Fruit fly (Drosophila melanogaster) whole organism, embryonic: ENCODE measurements around the gene CG7579.
A peak's percentile ranks its signal among the peaks of the same experiment; 100 is the strongest.

ENCODE experiments used
- Aef1 ChIP-seq: fragments of 200-800 bp; sonication (Bioruptor generic); IDR thresholded peaks from 3 replicates; pipeline ENCODE4 v1.3.6; 2022; ENCODE audit warnings: missing biosample characterization, missing genetic modification characterization
- Asciz ChIP-seq: fragments of 200-800 bp; sonication (Bioruptor generic); optimal IDR thresholded peaks from 2 replicates; lab custom pipeline; 2017; ENCODE audit warnings: missing biosample characterization, mild to moderate bottlenecking, missing genetic modification characterization, missing genetic modification reagents
- Atf6 ChIP-seq: fragments of 200-800 bp; sonication (Bioruptor generic); IDR thresholded peaks from 2 replicates; pipeline ENCODE4 v1.3.6; 2022; ENCODE audit warnings: missing biosample characterization, missing genetic modification characterization
- CG10565 ChIP-seq: fragments of 200-800 bp; sonication (Bioruptor generic); optimal IDR thresholded peaks from 3 replicates; lab custom pipeline; 2016; ENCODE audit warnings: missing biosample characterization, mild to moderate bottlenecking, missing genetic modification characterization
- CG11560 ChIP-seq: fragments of 200-800 bp; sonication (Bioruptor generic); IDR thresholded peaks from 3 replicates; pipeline ENCODE4 v1.3.6; 2022; ENCODE audit warnings: missing biosample characterization, missing genetic modification characterization
- CG12104 ChIP-seq: fragments of 200-800 bp; sonication (Bioruptor generic); optimal IDR thresholded peaks from 3 replicates; lab custom pipeline; 2016; ENCODE audit warnings: missing biosample characterization, missing genetic modification characterization
- CG12236 ChIP-seq: fragments of 200-800 bp; sonication (Bioruptor generic); optimal IDR thresholded peaks from 2 replicates; lab custom pipeline; 2016; ENCODE audit warnings: missing biosample characterization, missing genetic modification characterization
- CG12744 ChIP-seq: fragments of 200-800 bp; sonication (Bioruptor generic); optimal IDR thresholded peaks from 2 replicates; lab custom pipeline; 2016; ENCODE audit warnings: missing biosample characterization, missing genetic modification characterization
- CG14667 ChIP-seq: fragments of 200-800 bp; sonication (Bioruptor generic); IDR thresholded peaks from 2 replicates; pipeline ENCODE4 v1.3.6; 2022; ENCODE audit warnings: missing biosample characterization, missing genetic modification characterization
- CG16863 ChIP-seq: fragments of 200-800 bp; sonication (Bioruptor generic); optimal IDR thresholded peaks from 3 replicates; lab custom pipeline; 2016; ENCODE audit warnings: missing biosample characterization, missing genetic modification characterization
- CG17612 ChIP-seq: fragments of 200-800 bp; sonication (Bioruptor generic); IDR thresholded peaks from 2 replicates; pipeline ENCODE4 v1.3.6; 2022; ENCODE audit warnings: missing biosample characterization, missing genetic modification characterization
- CG2678 ChIP-seq: fragments of 200-800 bp; sonication (Bioruptor generic); optimal IDR thresholded peaks from 3 replicates; lab custom pipeline; 2019; ENCODE audit warnings: missing biosample characterization, mild to moderate bottlenecking, missing genetic modification characterization, moderate library complexity
- CG2712 ChIP-seq: fragments of 200-800 bp; optimal IDR thresholded peaks from 3 replicates; lab custom pipeline; 2019; ENCODE audit warnings: missing biosample characterization, mild to moderate bottlenecking, missing genetic modification characterization, moderate library complexity
- CG32772 ChIP-seq: fragments of 200-800 bp; sonication (Bioruptor generic); IDR thresholded peaks from 2 replicates; pipeline ENCODE4 v1.3.6; 2022; ENCODE audit warnings: missing biosample characterization, missing genetic modification characterization
- CG3407 ChIP-seq: fragments of 200-800 bp; sonication (Bioruptor generic); optimal IDR thresholded peaks from 2 replicates; lab custom pipeline; 2018; ENCODE audit warnings: missing biosample characterization, mild to moderate bottlenecking, missing genetic modification characterization
- CG4282 ChIP-seq: fragments of 200-800 bp; sonication (Bioruptor generic); optimal IDR thresholded peaks from 2 replicates; lab custom pipeline; 2016; ENCODE audit warnings: missing biosample characterization, missing genetic modification characterization
- CG5953 ChIP-seq: fragments of 200-800 bp; sonication (Bioruptor generic); IDR thresholded peaks from 2 replicates; pipeline ENCODE4 v1.3.6; 2022; ENCODE audit warnings: missing biosample characterization, missing genetic modification characterization
- CG6175 ChIP-seq: fragments of 200-800 bp; sonication (Bioruptor generic); IDR thresholded peaks from 3 replicates; pipeline ENCODE4 v1.3.6; 2022; ENCODE audit warnings: missing biosample characterization, missing genetic modification characterization
- CG6683 ChIP-seq: fragments of 200-800 bp; sonication (Bioruptor generic); optimal IDR thresholded peaks from 2 replicates; lab custom pipeline; 2017; ENCODE audit warnings: missing biosample characterization, mild to moderate bottlenecking, missing genetic modification characterization, missing genetic modification reagents
- CG6854 ChIP-seq: fragments of 200-800 bp; sonication (Bioruptor generic); optimal IDR thresholded peaks from 3 replicates; lab custom pipeline; 2017; ENCODE audit warnings: missing biosample characterization, mild to moderate bottlenecking, missing genetic modification characterization
- CG7271 ChIP-seq: fragments of 200-800 bp; sonication (Bioruptor generic); optimal IDR thresholded peaks from 2 replicates; lab custom pipeline; 2018; ENCODE audit warnings: missing biosample characterization, mild to moderate bottlenecking, missing genetic modification characterization, moderate library complexity
- CHES-1-like ChIP-seq: fragments of 200-800 bp; sonication (Bioruptor generic); optimal IDR thresholded peaks from 2 replicates; lab custom pipeline; 2016; ENCODE audit warnings: missing biosample characterization, missing genetic modification characterization
- CTCF ChIP-seq: fragments of 200-800 bp; sonication (Bioruptor generic); optimal IDR thresholded peaks from 2 replicates; lab custom pipeline; 2017; ENCODE audit warnings: missing biosample characterization, mild to moderate bottlenecking, missing genetic modification characterization, moderate library complexity
- Hr39 ChIP-seq: fragments of >200 bp; optimal IDR thresholded peaks from 2 replicates; lab custom pipeline; 2017
- Lpt ChIP-seq: fragments of >200 bp; optimal IDR thresholded peaks from 2 replicates; lab custom pipeline; 2018; ENCODE audit warnings: missing biosample characterization, missing genetic modification characterization
- MBD-R2 ChIP-seq: fragments of 200-800 bp; sonication (Bioruptor generic); IDR thresholded peaks from 2 replicates; pipeline ENCODE4 v1.3.6; 2022; ENCODE audit warnings: missing biosample characterization, missing genetic modification characterization
- Mrtf ChIP-seq: fragments of 200-800 bp; sonication (Bioruptor generic); IDR thresholded peaks from 3 replicates; pipeline ENCODE4 v1.3.6; 2022; ENCODE audit warnings: missing biosample characterization, missing genetic modification characterization
- Opbp ChIP-seq: fragments of 200-800 bp; sonication (Bioruptor generic); IDR thresholded peaks from 3 replicates; pipeline ENCODE4 v1.3.6; 2022; ENCODE audit warnings: missing biosample characterization, missing genetic modification characterization; ENCODE audit not compliant: partially characterized antibody
- Scr ChIP-seq: fragments of 200-800 bp; sonication (Bioruptor generic); IDR thresholded peaks from 2 replicates; pipeline ENCODE4 v1.3.6; 2022; ENCODE audit warnings: missing biosample characterization, missing genetic modification characterization; ENCODE audit not compliant: partially characterized antibody
- Sox102F ChIP-seq: fragments of 200-800 bp; sonication (Bioruptor generic); optimal IDR thresholded peaks from 2 replicates; lab custom pipeline; 2018; ENCODE audit warnings: missing biosample characterization, mild to moderate bottlenecking, missing genetic modification characterization, moderate library complexity
- az2 ChIP-seq: fragments of 200-800 bp; sonication (Bioruptor generic); optimal IDR thresholded peaks from 3 replicates; lab custom pipeline; 2016; ENCODE audit warnings: missing biosample characterization, missing genetic modification characterization
- bbx ChIP-seq: fragments of 200-800 bp; sonication (Bioruptor generic); IDR thresholded peaks from 2 replicates; pipeline ENCODE4 v1.3.6; 2022; ENCODE audit warnings: missing biosample characterization, missing genetic modification characterization; ENCODE audit not compliant: partially characterized antibody
- bigmax ChIP-seq: fragments of 200-800 bp; sonication (Bioruptor generic); optimal IDR thresholded peaks from 2 replicates; lab custom pipeline; 2018; ENCODE audit warnings: missing biosample characterization, mild to moderate bottlenecking, missing genetic modification characterization
- bsh ChIP-seq, 2 experiments: fragments of 200-800 bp; sonication (Bioruptor generic); optimal IDR thresholded peaks; 2 replicates each; lab custom pipeline; 2017 to 2018; ENCODE audit warnings: mild to moderate bottlenecking in 2 of 2, missing biosample characterization in 2 of 2, missing genetic modification characterization in 2 of 2, moderate library complexity in 1 of 2
- dm ChIP-seq: fragments of 200-800 bp; sonication (Bioruptor generic); optimal IDR thresholded peaks from 3 replicates; lab custom pipeline; 2016; ENCODE audit warnings: missing biosample characterization, missing genetic modification characterization
- dmrt99B ChIP-seq: fragments of 200-800 bp; sonication (Bioruptor generic); optimal IDR thresholded peaks from 2 replicates; lab custom pipeline; 2018; ENCODE audit warnings: missing biosample characterization, mild to moderate bottlenecking, missing genetic modification characterization, moderate library complexity
- fd102C ChIP-seq: fragments of 200-800 bp; sonication (Bioruptor generic); optimal IDR thresholded peaks from 2 replicates; lab custom pipeline; 2018; ENCODE audit warnings: missing biosample characterization, mild to moderate bottlenecking, missing genetic modification characterization, moderate library complexity
- her ChIP-seq: fragments of 200-800 bp; sonication (Bioruptor generic); optimal IDR thresholded peaks from 2 replicates; lab custom pipeline; 2016; ENCODE audit warnings: missing biosample characterization, missing genetic modification characterization
- kay ChIP-seq: fragments of 200-800 bp; sonication (Bioruptor generic); optimal IDR thresholded peaks from 2 replicates; lab custom pipeline; 2016; ENCODE audit warnings: missing biosample characterization, missing genetic modification characterization
- maf-S ChIP-seq: fragments of 200-800 bp; sonication (Bioruptor generic); optimal IDR thresholded peaks from 2 replicates; lab custom pipeline; 2016; ENCODE audit warnings: missing biosample characterization, missing genetic modification characterization
- mld ChIP-seq: fragments of 200-800 bp; sonication (Bioruptor generic); IDR thresholded peaks from 3 replicates; pipeline ENCODE4 v1.3.6; 2022; ENCODE audit warnings: missing biosample characterization, missing genetic modification characterization; ENCODE audit not compliant: partially characterized antibody
- peb ChIP-seq: fragments of 200-800 bp; sonication (Bioruptor generic); IDR thresholded peaks from 2 replicates; pipeline ENCODE4 v1.3.6; 2022; ENCODE audit warnings: missing biosample characterization, missing genetic modification characterization
- phol ChIP-seq: fragments of 200-800 bp; sonication (Bioruptor generic); optimal IDR thresholded peaks from 3 replicates; lab custom pipeline; 2018; ENCODE audit warnings: missing biosample characterization, mild to moderate bottlenecking, missing genetic modification characterization, moderate library complexity
- prd ChIP-seq, 3 experiments: fragments of >200 bp in 2 of 3; fragments of 200-800 bp in 1 of 3; sonication (Bioruptor generic) in 1 of 3; optimal IDR thresholded peaks in 2 of 3; IDR thresholded peaks in 1 of 3; 2 replicates in 2 of 3; 3 replicates in 1 of 3; pipeline versions ENCODE4 v1.3.6 to Lab custom; 2017 to 2022; ENCODE audit warnings: missing biosample characterization in 1 of 3, missing genetic modification characterization in 1 of 3
- ranshi ChIP-seq: fragments of 200-800 bp; sonication (Bioruptor generic); IDR thresholded peaks from 2 replicates; pipeline ENCODE4 v1.3.6; 2022; ENCODE audit warnings: missing biosample characterization, missing genetic modification characterization
- scrt ChIP-seq: fragments of 200-800 bp; sonication (Bioruptor generic); optimal IDR thresholded peaks from 2 replicates; lab custom pipeline; 2018; ENCODE audit warnings: missing biosample characterization, mild to moderate bottlenecking, missing genetic modification characterization, moderate library complexity
- sd ChIP-seq: fragments of 200-800 bp; sonication (Bioruptor generic); optimal IDR thresholded peaks from 3 replicates; lab custom pipeline; 2018; ENCODE audit warnings: missing biosample characterization, mild to moderate bottlenecking, missing genetic modification characterization, moderate library complexity
- tgo ChIP-seq: fragments of 200-800 bp; sonication (Bioruptor generic); IDR thresholded peaks from 3 replicates; pipeline ENCODE4 v1.3.6; 2022; ENCODE audit warnings: missing biosample characterization, missing genetic modification characterization
- toy ChIP-seq: fragments of 200-800 bp; sonication (Bioruptor generic); IDR thresholded peaks from 2 replicates; pipeline ENCODE4 v1.3.6; 2022; ENCODE audit warnings: missing biosample characterization, missing genetic modification characterization
- vvl ChIP-seq: fragments of 200-800 bp; sonication (Bioruptor generic); IDR thresholded peaks from 2 replicates; pipeline ENCODE4 v1.3.6; 2022; ENCODE audit warnings: missing biosample characterization, missing genetic modification characterization
- wor ChIP-seq: fragments of 200-800 bp; sonication (Bioruptor generic); IDR thresholded peaks from 2 replicates; pipeline ENCODE4 v1.3.6; 2022; ENCODE audit warnings: missing biosample characterization, missing genetic modification characterization
- yki ChIP-seq: fragments of >200 bp; optimal IDR thresholded peaks from 3 replicates; lab custom pipeline; 2018
- zen2 ChIP-seq: fragments of 200-800 bp; sonication (Bioruptor generic); IDR thresholded peaks from 3 replicates; pipeline ENCODE4 v1.3.6; 2022; ENCODE audit warnings: missing biosample characterization, missing genetic modification characterization; ENCODE audit not compliant: partially characterized antibody

CG7579 gene

dm6 chr3L:15706199-15706598 lies 23.0 kb upstream of the CG7579 start (continued):
- TF ChIP-seq CG4282 (no peak), bbx (GFP tag; lab: Robert Waterston, UW) (no peak), Sox102F (GFP tag; lab: Kevin White, UChicago) (no peak), Mrtf (GFP tag; lab: Robert Waterston, UW) (no peak), prd (optimal IDR thresholded peaks at IDR 0.05; lab: Kevin White, UChicago) (no peak), prd (GFP tag; IDR thresholded peaks at IDR 0.05; lab: Robert Waterston, UW) (no peak), scrt (no peak), zen2 (GFP tag; lab: Robert Waterston, UW) (no peak), dm (GFP tag; lab: Kevin White, UChicago) (no peak), CHES-1-like (GFP tag; lab: Kevin White, UChicago) (no peak), Atf6 (no peak), toy (GFP tag; lab: Robert Waterston, UW) (no peak), bigmax (GFP tag; lab: Kevin White, UChicago) (no peak), Aef1 (GFP tag; lab: Robert Waterston, UW) (no peak), ranshi (GFP tag; lab: Robert Waterston, UW) (no peak), kay (GFP tag; lab: Kevin White, UChicago) (no peak), mld (GFP tag; lab: Robert Waterston, UW) (no peak), Hr39 (no peak), CG6683 (GFP tag; lab: Kevin White, UChicago) (no peak), CG16863 (GFP tag; lab: Kevin White, UChicago) (no peak), CG12744 (no peak), CG12104 (no peak), CG17612 (no peak), CG12236 (GFP tag; lab: Kevin White, UChicago) (no peak), CG32772 (GFP tag; lab: Robert Waterston, UW) (no peak), CG2678 (tag; lab: Kevin White, UChicago) (peak; percentile 28), CG14667 (GFP tag; lab: Robert Waterston, UW) (no peak), CG5953 (GFP tag; lab: Robert Waterston, UW) (no peak), CG2712 (tag; lab: Kevin White, UChicago) (no peak), yki (lab: Kevin White, UChicago) (no peak), CG11560 (no peak), CTCF (GFP tag; lab: Kevin White, UChicago) (no peak), Opbp (GFP tag; lab: Robert Waterston, UW) (no peak), Lpt (no peak), tgo (no peak), dmrt99B (tag; lab: Kevin White, UChicago) (no peak), bsh (GFP tag; optimal IDR thresholded peaks at IDR 0.05; lab: Kevin White, UChicago) (peak in 1 of 2 experiments; percentile 23), phol (no peak), peb (GFP tag; lab: Robert Waterston, UW) (no peak), Asciz (GFP tag; lab: Kevin White, UChicago) (peak; percentile 36), CG7271 (no peak), fd102C (GFP tag; lab: Kevin White, UChicago) (no peak), CG10565 (GFP tag; lab: Kevin White, UChicago) (no peak), CG6175 (GFP tag; lab: Robert Waterston, UW) (no peak), Scr (GFP tag; lab: Robert Waterston, UW) (no peak), MBD-R2 (GFP tag; lab: Robert Waterston, UW) (no peak), her (no peak), az2 (no peak), sd (tag; lab: Kevin White, UChicago) (no peak), CG6854 (GFP tag; lab: Kevin White, UChicago) (no peak), CG3407 (GFP tag; lab: Kevin White, UChicago) (peak; percentile 45), vvl (GFP tag; lab: Robert Waterston, UW) (peak; percentile 41), maf-S (GFP tag; lab: Kevin White, UChicago) (no peak), wor (GFP tag; lab: Robert Waterston, UW) (no peak)
